Worm (Caenorhabditis elegans) whole organism, late embryonic: ENCODE measurements around the gene K08D8.12.

Experiments
- Y22D7AL.16 ChIP-seq: sonication (generic microtip); optimal IDR thresholded peaks from 2 replicates; lab custom pipeline; 2016; ENCODE audit warnings: missing genetic modification characterization, missing compliant biosample characterization
- ama-1 ChIP-seq: fragments of 150-350 bp; optimal IDR thresholded peaks from 2 replicates; lab custom pipeline; 2014
- ceh-30 ChIP-seq: fragments of 150-350 bp; optimal IDR thresholded peaks from 2 replicates; lab custom pipeline; 2014; ENCODE audit warnings: missing biosample characterization, missing genetic modification characterization
- ceh-48 ChIP-seq: sonication (generic microtip); optimal IDR thresholded peaks from 2 replicates; lab custom pipeline; 2016; ENCODE audit warnings: missing genetic modification characterization, inconsistent platforms, missing compliant biosample characterization
- ets-4 ChIP-seq: sonication (generic microtip); optimal IDR thresholded peaks from 2 replicates; lab custom pipeline; 2016; ENCODE audit warnings: missing genetic modification characterization, missing compliant biosample characterization
- hlh-30 ChIP-seq: sonication (generic microtip); optimal IDR thresholded peaks from 2 replicates; lab custom pipeline; 2017; ENCODE audit warnings: antibody characterized with exemption, missing genetic modification characterization, missing compliant biosample characterization; ENCODE audit not compliant: insufficient read depth
- nhr-232 ChIP-seq: sonication (generic microtip); optimal IDR thresholded peaks from 2 replicates; lab custom pipeline; 2016; ENCODE audit warnings: missing genetic modification characterization, missing compliant biosample characterization
- pax-1 ChIP-seq: fragments of 150-350 bp; optimal IDR thresholded peaks from 2 replicates; lab custom pipeline; 2014; ENCODE audit warnings: missing biosample characterization, missing genetic modification characterization
- ref-2 ChIP-seq: sonication (generic microtip); optimal IDR thresholded peaks from 2 replicates; lab custom pipeline; 2016; ENCODE audit warnings: missing genetic modification characterization, missing compliant biosample characterization
- unc-86 ChIP-seq: sonication (generic microtip); optimal IDR thresholded peaks from 2 replicates; lab custom pipeline; 2016; ENCODE audit warnings: missing genetic modification characterization, missing compliant biosample characterization

- TF ChIP-seq unc-86 (no peak), ets-4 (tag; lab: Kevin White, UChicago) (no peak), ceh-30 (tag; lab: Kevin White, UChicago) (no peak), pax-1 (tag; lab: Kevin White, UChicago) (no peak), ama-1 (lab: Kevin White, UChicago) (no peak), ref-2 (no peak), nhr-232 (tag; lab: Kevin White, UChicago) (no peak), hlh-30 (tag; lab: Kevin White, UChicago) (no peak), ceh-48 (no peak), Y22D7AL.16 (tag; lab: Kevin White, UChicago) (no peak)
Measured at ce11 chrIV:12855248-12855647, 38.0 kb upstream of the K08D8.12 start, which contains the start of gene nstp-5.
